Fruit fly (Drosophila melanogaster) whole organism, embryonic: ENCODE results near the gene blot.
A peak's percentile ranks its signal among the peaks of the same experiment; 100 is the strongest.

Experiments used
- Adf1 ChIP-seq: fragments of 200-800 bp; sonication (Bioruptor generic); IDR thresholded peaks from 2 replicates; pipeline ENCODE4 v1.3.6; 2022; ENCODE audit warnings: missing biosample characterization, missing genetic modification characterization
- CG10209 ChIP-seq: fragments of 200-800 bp; sonication (Bioruptor generic); optimal IDR thresholded peaks from 3 replicates; lab custom pipeline; 2017; ENCODE audit warnings: missing biosample characterization, mild to moderate bottlenecking, missing genetic modification characterization, missing genetic modification reagents
- CG11093 ChIP-seq: fragments of 200-800 bp; sonication (Bioruptor generic); IDR thresholded peaks from 3 replicates; pipeline ENCODE4 v1.3.6; 2022; ENCODE audit warnings: missing biosample characterization, missing genetic modification characterization
- CG13424 ChIP-seq: fragments of 200-800 bp; sonication (Bioruptor generic); optimal IDR thresholded peaks from 2 replicates; lab custom pipeline; 2019; ENCODE audit warnings: missing biosample characterization, mild to moderate bottlenecking, missing genetic modification characterization, moderate library complexity
- CG14014 ChIP-seq: fragments of 200-800 bp; sonication (Bioruptor generic); IDR thresholded peaks from 2 replicates; pipeline ENCODE4 v1.3.6; 2022; ENCODE audit warnings: missing biosample characterization, missing genetic modification characterization
- CG15269 ChIP-seq: fragments of 200-800 bp; sonication (Bioruptor generic); optimal IDR thresholded peaks from 2 replicates; lab custom pipeline; 2018; ENCODE audit warnings: missing biosample characterization, mild to moderate bottlenecking, missing genetic modification characterization, moderate library complexity
- CG15479 ChIP-seq: fragments of 200-800 bp; sonication (Bioruptor generic); optimal IDR thresholded peaks from 3 replicates; lab custom pipeline; 2019; ENCODE audit warnings: missing biosample characterization, mild to moderate bottlenecking, missing genetic modification characterization, moderate library complexity
- CG15696 ChIP-seq: fragments of 200-800 bp; sonication (Bioruptor generic); optimal IDR thresholded peaks from 2 replicates; lab custom pipeline; 2019; ENCODE audit warnings: missing biosample characterization, mild to moderate bottlenecking, missing genetic modification characterization, moderate library complexity
- CG1603 ChIP-seq: fragments of 200-800 bp; sonication (Bioruptor generic); optimal IDR thresholded peaks from 2 replicates; lab custom pipeline; 2019; ENCODE audit warnings: missing biosample characterization, mild to moderate bottlenecking, missing genetic modification characterization, moderate library complexity
- CG2678 ChIP-seq: fragments of 200-800 bp; sonication (Bioruptor generic); optimal IDR thresholded peaks from 3 replicates; lab custom pipeline; 2019; ENCODE audit warnings: missing biosample characterization, mild to moderate bottlenecking, missing genetic modification characterization, moderate library complexity
- CG30020 ChIP-seq: fragments of 200-800 bp; optimal IDR thresholded peaks from 2 replicates; lab custom pipeline; 2019; ENCODE audit warnings: missing biosample characterization, mild to moderate bottlenecking, missing genetic modification characterization, moderate library complexity
- CG42726 ChIP-seq: fragments of 200-800 bp; sonication (Bioruptor generic); IDR thresholded peaks from 2 replicates; pipeline ENCODE4 v1.3.6; 2022; ENCODE audit warnings: missing biosample characterization, missing genetic modification characterization; ENCODE audit not compliant: partially characterized antibody
- CG4360 ChIP-seq: fragments of 200-800 bp; sonication (Bioruptor generic); IDR thresholded peaks from 2 replicates; pipeline ENCODE4 v1.3.6; 2022; ENCODE audit warnings: missing biosample characterization, missing genetic modification characterization
- CG6813 ChIP-seq: fragments of 200-800 bp; sonication (Bioruptor generic); optimal IDR thresholded peaks from 2 replicates; lab custom pipeline; 2017; ENCODE audit warnings: missing biosample characterization, missing genetic modification characterization, mild to moderate bottlenecking, moderate library complexity, missing genetic modification reagents
- CG7271 ChIP-seq: fragments of 200-800 bp; sonication (Bioruptor generic); optimal IDR thresholded peaks from 2 replicates; lab custom pipeline; 2018; ENCODE audit warnings: missing biosample characterization, mild to moderate bottlenecking, missing genetic modification characterization, moderate library complexity
- CG8290 ChIP-seq, 3 experiments: fragments of 200-800 bp; sonication (Bioruptor generic); optimal IDR thresholded peaks; 2 replicates each; lab custom pipeline; 2016 to 2019; ENCODE audit warnings: missing biosample characterization in 3 of 3, missing genetic modification characterization in 3 of 3, mild to moderate bottlenecking in 2 of 3, moderate library complexity in 1 of 3
- CG9727 ChIP-seq: fragments of 200-800 bp; sonication (Bioruptor generic); optimal IDR thresholded peaks from 3 replicates; lab custom pipeline; 2017; ENCODE audit warnings: missing biosample characterization, mild to moderate bottlenecking, missing genetic modification characterization
- CG9932 ChIP-seq: fragments of 200-800 bp; sonication (Bioruptor generic); IDR thresholded peaks from 2 replicates; pipeline ENCODE4 v1.3.6; 2022; ENCODE audit warnings: missing biosample characterization, missing genetic modification characterization
- Dbx ChIP-seq: fragments of 200-800 bp; sonication (Bioruptor generic); IDR thresholded peaks from 3 replicates; pipeline ENCODE4 v1.3.6; 2022; ENCODE audit warnings: missing biosample characterization, missing genetic modification characterization
- HLHmδ ChIP-seq: fragments of 200-800 bp; sonication (Bioruptor generic); optimal IDR thresholded peaks from 2 replicates; lab custom pipeline; 2018; ENCODE audit warnings: missing biosample characterization, mild to moderate bottlenecking, missing genetic modification characterization, moderate library complexity
- Hmr ChIP-seq: fragments of 200-800 bp; sonication (Bioruptor generic); optimal IDR thresholded peaks from 3 replicates; lab custom pipeline; 2017; ENCODE audit warnings: mild to moderate bottlenecking, missing biosample characterization, missing genetic modification reagents, missing genetic modification characterization
- Med ChIP-seq: fragments of 200-800 bp; sonication (Bioruptor generic); peaks from one replicate; lab custom pipeline; 2016; ENCODE audit warnings: missing biosample characterization, missing genetic modification characterization, mild to moderate bottlenecking, inconsistent platforms, moderate library complexity
- Opbp ChIP-seq: fragments of 200-800 bp; sonication (Bioruptor generic); IDR thresholded peaks from 3 replicates; pipeline ENCODE4 v1.3.6; 2022; ENCODE audit warnings: missing biosample characterization, missing genetic modification characterization; ENCODE audit not compliant: partially characterized antibody
- PHDP ChIP-seq: fragments of 200-800 bp; sonication (Bioruptor generic); optimal IDR thresholded peaks from 3 replicates; lab custom pipeline; 2018; ENCODE audit warnings: missing biosample characterization, mild to moderate bottlenecking, missing genetic modification characterization, moderate library complexity
- Pdp1 ChIP-seq, 2 experiments: fragments of 200-800 bp; sonication (Bioruptor generic); optimal IDR thresholded peaks; 3 replicates each; lab custom pipeline; 2016; ENCODE audit warnings: missing biosample characterization in 2 of 2, missing genetic modification characterization in 2 of 2, mild to moderate bottlenecking in 1 of 2, moderate library complexity in 1 of 2
- ac ChIP-seq: fragments of 200-800 bp; sonication (Bioruptor generic); optimal IDR thresholded peaks from 3 replicates; lab custom pipeline; 2017; ENCODE audit warnings: missing biosample characterization, mild to moderate bottlenecking, missing genetic modification characterization
- ara ChIP-seq: fragments of 200-800 bp; sonication (Bioruptor generic); IDR thresholded peaks from 2 replicates; pipeline ENCODE4 v1.3.6; 2022; ENCODE audit warnings: missing biosample characterization, missing genetic modification characterization
- bsh ChIP-seq, 2 experiments: fragments of 200-800 bp; sonication (Bioruptor generic); optimal IDR thresholded peaks; 2 replicates each; lab custom pipeline; 2017 to 2018; ENCODE audit warnings: mild to moderate bottlenecking in 2 of 2, missing biosample characterization in 2 of 2, missing genetic modification characterization in 2 of 2, moderate library complexity in 1 of 2
- cad ChIP-seq: fragments of >200 bp; optimal IDR thresholded peaks from 2 replicates; lab custom pipeline; 2017; ENCODE audit warnings: missing biosample characterization, missing genetic modification characterization
- corto ChIP-seq: fragments of 200-800 bp; sonication (Bioruptor generic); optimal IDR thresholded peaks from 2 replicates; lab custom pipeline; 2016; ENCODE audit warnings: missing biosample characterization, mild to moderate bottlenecking, missing genetic modification characterization, moderate library complexity
- crol ChIP-seq: fragments of 200-800 bp; sonication (Bioruptor generic); IDR thresholded peaks from 2 replicates; pipeline ENCODE4 v1.3.6; 2022; ENCODE audit warnings: missing biosample characterization, missing genetic modification characterization
- emc ChIP-seq: fragments of 200-800 bp; sonication (Bioruptor generic); optimal IDR thresholded peaks from 2 replicates; lab custom pipeline; 2016; ENCODE audit warnings: missing biosample characterization, missing genetic modification characterization
- fd102C ChIP-seq: fragments of 200-800 bp; sonication (Bioruptor generic); optimal IDR thresholded peaks from 2 replicates; lab custom pipeline; 2018; ENCODE audit warnings: missing biosample characterization, mild to moderate bottlenecking, missing genetic modification characterization, moderate library complexity
- gem ChIP-seq: fragments of 200-800 bp; sonication (Bioruptor generic); optimal IDR thresholded peaks from 2 replicates; lab custom pipeline; 2019; ENCODE audit warnings: missing biosample characterization, mild to moderate bottlenecking, missing genetic modification characterization, moderate library complexity
- grau ChIP-seq: fragments of 200-800 bp; optimal IDR thresholded peaks from 3 replicates; lab custom pipeline; 2019; ENCODE audit warnings: missing biosample characterization, mild to moderate bottlenecking, missing genetic modification characterization, moderate library complexity
- lab ChIP-seq: fragments of 200-800 bp; sonication (Bioruptor generic); optimal IDR thresholded peaks from 3 replicates; lab custom pipeline; 2017; ENCODE audit warnings: missing biosample characterization, missing genetic modification characterization, mild to moderate bottlenecking, moderate library complexity, missing genetic modification reagents
- nom ChIP-seq: fragments of 200-800 bp; sonication (Bioruptor generic); optimal IDR thresholded peaks from 2 replicates; lab custom pipeline; 2017; ENCODE audit warnings: missing biosample characterization, missing genetic modification characterization, mild to moderate bottlenecking, moderate library complexity, missing genetic modification reagents
- onecut ChIP-seq: fragments of 200-800 bp; sonication (Bioruptor generic); IDR thresholded peaks from 2 replicates; pipeline ENCODE4 v1.3.6; 2022; ENCODE audit warnings: missing biosample characterization, missing genetic modification characterization
- p53 ChIP-seq: fragments of 200-800 bp; sonication (Bioruptor generic); optimal IDR thresholded peaks from 2 replicates; lab custom pipeline; 2016; ENCODE audit warnings: missing biosample characterization, missing genetic modification characterization
- sd ChIP-seq: fragments of 200-800 bp; sonication (Bioruptor generic); optimal IDR thresholded peaks from 3 replicates; lab custom pipeline; 2018; ENCODE audit warnings: missing biosample characterization, mild to moderate bottlenecking, missing genetic modification characterization, moderate library complexity
- sens ChIP-seq: fragments of 200-800 bp; sonication (Bioruptor generic); peaks from one replicate; lab custom pipeline; 2016; ENCODE audit warnings: missing biosample characterization, missing genetic modification characterization
- tll ChIP-seq, 2 experiments: fragments of 200-800 bp in 1 of 2; fragments of >200 bp in 1 of 2; sonication (Bioruptor generic) in 1 of 2; optimal IDR thresholded peaks; 2 replicates each; lab custom pipeline; 2017 to 2019; ENCODE audit warnings: missing biosample characterization in 2 of 2, missing genetic modification characterization in 2 of 2, mild to moderate bottlenecking in 1 of 2, moderate library complexity in 1 of 2
- usp ChIP-seq: fragments of >200 bp; optimal IDR thresholded peaks from 2 replicates; lab custom pipeline; 2017; ENCODE audit warnings: missing biosample characterization, missing genetic modification characterization
- wdn ChIP-seq: fragments of 200-800 bp; sonication (Bioruptor generic); IDR thresholded peaks from 2 replicates; pipeline ENCODE4 v1.3.6; 2022; ENCODE audit warnings: missing biosample characterization, missing genetic modification characterization
- zen ChIP-seq: fragments of 200-800 bp; sonication (Bioruptor generic); optimal IDR thresholded peaks from 3 replicates; lab custom pipeline; 2018; ENCODE audit warnings: missing biosample characterization, mild to moderate bottlenecking, missing genetic modification characterization, moderate library complexity

blot gene

dm6 chr3L:17420610-17421194 is 612 bp downstream of the blot start:
- TF ChIP-seq crol (peak; percentile 12; the same call in 1 of the 2 replicates), corto (GFP tag; lab: Kevin White, UChicago) (peak; percentile 0), grau (tag; lab: Kevin White, UChicago) (peak; percentile 64), CG11093 (GFP tag; lab: Robert Waterston, UW) (no peak), nom (GFP tag; lab: Kevin White, UChicago) (peak; percentile 1), bsh (GFP tag; optimal IDR thresholded peaks at IDR 0.05; lab: Kevin White, UChicago) (peak in 1 of 2 experiments; percentile 42), p53 (GFP tag; lab: Kevin White, UChicago) (no peak), Med (peak; percentile 55), sens (GFP tag; lab: Kevin White, UChicago) (peak; percentile 47)

DNA sequence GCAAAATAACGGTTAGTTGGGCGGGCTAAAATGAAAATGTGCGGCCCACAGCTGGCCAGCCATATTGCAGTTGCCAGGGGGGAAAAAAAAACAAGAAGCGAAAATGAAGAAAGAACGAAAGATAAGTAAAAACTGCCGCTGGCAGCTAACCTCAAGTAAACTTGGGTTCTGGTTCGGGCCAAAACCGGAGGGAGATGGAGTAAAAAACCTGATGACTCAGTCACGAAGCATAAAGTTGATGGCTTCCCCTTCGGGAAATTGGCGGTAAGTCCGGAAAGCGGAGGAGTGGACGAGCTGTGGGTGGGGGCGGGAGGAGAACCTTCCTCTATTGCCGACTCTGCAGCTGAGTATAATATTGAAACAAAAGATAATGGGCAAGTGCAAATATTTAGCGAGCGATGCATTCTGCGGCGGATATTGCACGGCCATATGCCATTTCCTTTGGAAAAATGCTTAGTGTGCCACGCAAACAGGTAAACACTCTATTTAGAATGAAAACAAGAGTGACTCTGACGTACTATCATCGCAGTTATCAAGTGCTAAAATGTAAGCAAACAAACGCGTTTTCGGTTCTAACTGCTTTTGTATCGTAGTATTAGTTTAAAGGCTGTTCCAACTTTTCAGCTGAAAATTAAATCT is 2.1 kb downstream of the blot start:
- TF ChIP-seq CG9727 (GFP tag; lab: Kevin White, UChicago) (peak; percentile 13), gem (tag; lab: Kevin White, UChicago) (peak; percentile 40), Adf1 (GFP tag; lab: Robert Waterston, UW) (no peak), emc (no peak), zen (tag; lab: Kevin White, UChicago) (peak; percentile 46), Pdp1 (GFP tag; optimal IDR thresholded peaks at IDR 0.05; lab: Kevin White, UChicago) (peak in 1 of 2 experiments; percentile 6), onecut (GFP tag; lab: Robert Waterston, UW) (0 out of 2 replicates have a peak, but pooled peaks have one; percentile 22), HLHmδ (no peak), Opbp (GFP tag; lab: Robert Waterston, UW) (0 out of 3 replicates have a peak, but pooled peaks have one; percentile 18), CG13424 (no peak), wdn (no peak), tll (GFP tag; optimal IDR thresholded peaks at IDR 0.05; lab: Kevin White, UChicago) (peak in 1 of 2 experiments; percentile 61), CG4360 (GFP tag; lab: Robert Waterston, UW) (no peak), CG42726 (GFP tag; lab: Robert Waterston, UW) (no peak), CG7271 (peak; percentile 56), sd (no peak), CG30020 (tag; lab: Kevin White, UChicago) (no peak), Med (peak; percentile 66), fd102C (peak; percentile 43), lab (GFP tag; lab: Kevin White, UChicago) (peak; percentile 1), ara (GFP tag; lab: Robert Waterston, UW) (no peak), CG14014 (GFP tag; lab: Robert Waterston, UW) (peak; percentile 9; the same call in 1 of the 2 replicates), CG8290 (GFP tag; optimal IDR thresholded peaks at IDR 0.05; lab: Kevin White, UChicago) (no peak), CG8290 (tag; optimal IDR thresholded peaks at IDR 0.05; lab: Kevin White, UChicago) (peak in 1 of 2 experiments; percentile 41), CG6813 (GFP tag; lab: Kevin White, UChicago) (peak; percentile 41), CG9932 (0 out of 2 replicates have a peak, but pooled peaks have one; percentile 36), ac (GFP tag; lab: Kevin White, UChicago) (peak; percentile 58), CG2678 (tag; lab: Kevin White, UChicago) (peak; percentile 9), CG10209 (GFP tag; lab: Kevin White, UChicago) (peak; percentile 18), PHDP (tag; lab: Kevin White, UChicago) (peak; percentile 7), Dbx (GFP tag; lab: Robert Waterston, UW) (peak; percentile 15; the same call in 1 of the 3 replicates), CG15479 (GFP tag; lab: Kevin White, UChicago) (peak; percentile 66), cad (no peak), sens (GFP tag; lab: Kevin White, UChicago) (peak; percentile 30), CG15269 (tag; lab: Kevin White, UChicago) (no peak), Hmr (GFP tag; lab: Kevin White, UChicago) (peak; percentile 9), CG15696 (tag; lab: Kevin White, UChicago) (peak; percentile 40), CG1603 (tag; lab: Kevin White, UChicago) (peak; percentile 27), usp (no peak)
